Fruit fly (Drosophila melanogaster): Measurements from ENCODE around the gene CG13078.

CG13078 gene

dm6 chr2L:19517154-19517814 is 46.4 kb upstream of the CG13078 start, which contains the start of gene Hasp (continued):
- TF ChIP-seq Sox14 (GFP tag; optimal IDR thresholded peaks at IDR 0.05) = no peak
- TF ChIP-seq pdm3 (GFP tag; optimal IDR thresholded peaks at IDR 0.05) = peak; percentile 17
- no peak for TF ChIP-seq CG32006 (GFP tag; optimal IDR thresholded peaks at IDR 0.05)
- TF ChIP-seq Ets96B (tag; optimal IDR thresholded peaks at IDR 0.05) = no peak
- no peak for TF ChIP-seq CG16779 (tag; optimal IDR thresholded peaks at IDR 0.05)
- no peak for TF ChIP-seq Gug (GFP tag; IDR thresholded peaks at IDR 0.05)
- no peak for TF ChIP-seq Eip75B (GFP tag; optimal IDR thresholded peaks at IDR 0.05)
- no peak for TF ChIP-seq vri (GFP tag; optimal IDR thresholded peaks at IDR 0.05)
- TF ChIP-seq Eip78C (GFP tag) = no peak
- TF ChIP-seq CG9139 (GFP tag; optimal IDR thresholded peaks at IDR 0.05) = no peak
- TF ChIP-seq Smox (GFP tag; optimal IDR thresholded peaks at IDR 0.05) = peak; percentile 3
- no peak for TF ChIP-seq fd59A (GFP tag; optimal IDR thresholded peaks at IDR 0.05)
- no peak for TF ChIP-seq OdsH (GFP tag; optimal IDR thresholded peaks at IDR 0.05)
- no peak for TF ChIP-seq fkh (GFP tag; optimal IDR thresholded peaks at IDR 0.05)
- no peak for TF ChIP-seq ss (GFP tag; optimal IDR thresholded peaks at IDR 0.05)
- TF ChIP-seq CG1621 (tag; optimal IDR thresholded peaks at IDR 0.05) = no peak
- TF ChIP-seq CG34406 (GFP tag; optimal IDR thresholded peaks at IDR 0.05) = peak; percentile 17
- TF ChIP-seq CG11294 (GFP tag; IDR thresholded peaks at IDR 0.05) = no peak
- peak; percentile 30 for TF ChIP-seq Sox102F (GFP tag; optimal IDR thresholded peaks at IDR 0.05)

- TF ChIP-seq CG16779 (tag; optimal IDR thresholded peaks at IDR 0.05) = no peak
- peak; percentile 7 for TF ChIP-seq Lpt (GFP tag; optimal IDR thresholded peaks at IDR 0.05)
- TF ChIP-seq Sox102F (GFP tag; optimal IDR thresholded peaks at IDR 0.05) = no peak
These were observed 45.1 kb upstream of the CG13078 start, which contains the start of gene CG10132 for dm6 chr2L:19518636-19519086. Gene CG10132 (plus strand): TSS chr2L:19518824.

DNA sequence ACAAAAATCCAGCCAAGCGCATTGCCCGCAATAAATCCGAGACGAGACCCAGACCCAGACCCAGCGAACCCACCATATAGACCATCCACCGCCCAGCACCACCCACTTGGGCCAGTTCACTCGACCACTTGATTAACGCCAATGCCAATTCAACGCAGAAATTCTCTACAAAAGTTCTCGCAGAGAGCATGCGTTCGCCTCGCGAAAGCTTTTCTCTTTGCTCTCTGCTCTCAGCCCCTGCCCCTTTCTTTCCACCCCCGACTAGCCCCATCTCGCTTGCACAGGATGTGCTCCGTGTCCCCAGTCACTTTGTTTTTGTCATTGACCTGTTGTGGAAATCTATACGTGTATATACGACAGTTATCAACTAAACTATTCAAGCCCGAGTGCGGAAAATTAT is 44.1 kb upstream of the CG13078 start:
- TF ChIP-seq CG8632 (GFP tag; optimal IDR thresholded peaks at IDR 0.05) (no peak), eg (GFP tag; IDR thresholded peaks at IDR 0.05) (0 out of 3 replicates have a peak, but pooled peaks have one; percentile 15)

DNA sequence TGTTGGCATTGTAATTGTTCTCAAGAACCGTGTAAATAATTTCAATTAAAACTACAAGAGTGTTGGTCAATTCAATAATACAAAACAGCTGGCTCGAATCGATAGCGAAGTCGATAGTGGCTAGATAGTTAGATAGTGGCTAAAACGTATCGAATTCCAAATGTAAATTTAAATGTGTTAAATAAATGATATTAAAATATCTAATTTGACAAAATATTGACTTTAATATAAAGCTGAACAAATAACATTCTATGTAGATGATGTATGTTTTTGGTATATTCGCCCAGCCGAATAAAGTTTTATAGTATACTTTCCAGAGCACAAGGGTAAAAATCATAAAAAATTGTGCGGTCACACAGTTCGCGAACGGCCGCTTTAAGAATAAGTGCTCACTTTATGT is 37.4 kb upstream of the CG13078 start, which contains the start of the genes Dpm1 and CG10137:
TSS of gene Dpm1 (minus strand) at position 53 of the 400 bp plus-strand sequence.
TSS of gene CG10137 (plus strand) at position 371 of the 400 bp plus-strand sequence.
- TF ChIP-seq Sox14 (GFP tag; optimal IDR thresholded peaks at IDR 0.05) (no peak), esn (GFP tag; optimal IDR thresholded peaks at IDR 0.05) (peak; percentile 15), spab (GFP tag; optimal IDR thresholded peaks at IDR 0.05) (no peak), CG10631 (GFP tag; optimal IDR thresholded peaks at IDR 0.05) (no peak), Eip78C (GFP tag) (peak; percentile 40), CG6854 (GFP tag; optimal IDR thresholded peaks at IDR 0.05) (no peak), CG9139 (GFP tag; optimal IDR thresholded peaks at IDR 0.05) (no peak), Hr39 (GFP tag; optimal IDR thresholded peaks at IDR 0.05) (no peak), Eip75B (GFP tag; optimal IDR thresholded peaks at IDR 0.05) (no peak), fd85E (GFP tag; optimal IDR thresholded peaks at IDR 0.05) (no peak), ss (GFP tag; optimal IDR thresholded peaks at IDR 0.05) (no peak)

dm6 chr2L:19526844-19527243 is 36.9 kb upstream of the CG13078 start:
- TF ChIP-seq CG7368 (GFP tag; optimal IDR thresholded peaks at IDR 0.05) (no peak), CG31627 (GFP tag; optimal IDR thresholded peaks at IDR 0.05) (no peak), Eip78C (GFP tag) (peak; percentile 38), CG6808 (GFP tag; optimal IDR thresholded peaks at IDR 0.05) (no peak)

- TF ChIP-seq CG4318 (GFP tag; optimal IDR thresholded peaks at IDR 0.05) (peak; percentile 95), CG34406 (GFP tag; optimal IDR thresholded peaks at IDR 0.05) (peak; percentile 86), CG15336 (GFP tag; IDR thresholded peaks at IDR 0.05) (peak; percentile 100), CG9139 (GFP tag; optimal IDR thresholded peaks at IDR 0.05) (peak; percentile 93), achi (GFP tag; optimal IDR thresholded peaks at IDR 0.05) (peak; percentile 97), Met (GFP tag; optimal IDR thresholded peaks at IDR 0.05) (peak; percentile 66), Eip78C (GFP tag) (peak; percentile 99), CG11902 (GFP tag; optimal IDR thresholded peaks at IDR 0.05) (peak; percentile 61), cyc (GFP tag; optimal IDR thresholded peaks at IDR 0.05) (peak; percentile 60), CG11762 (GFP tag; optimal IDR thresholded peaks at IDR 0.05; ENCODE audit: insufficient read depth) (peak; percentile 93), Blimp-1 (GFP tag; optimal IDR thresholded peaks at IDR 0.05) (no peak), svp (GFP tag) (no peak), CG6276 (GFP tag; optimal IDR thresholded peaks at IDR 0.05) (peak; percentile 99), vri (GFP tag; optimal IDR thresholded peaks at IDR 0.05) (peak; percentile 83), spab (GFP tag; optimal IDR thresholded peaks at IDR 0.05) (peak; percentile 92)
These were observed 35.4 kb upstream of the CG13078 start for dm6 chr2L:19528308-19528707.

Measured in whole organism, prepupa.